Fruit fly (Drosophila melanogaster) whole organism, embryonic: ENCODE results near the gene Obp19a.
"Not testable (repeated sequence)": the region's sequence is repeated elsewhere in the genome, so short reads cannot be mapped to it uniquely, and the experiment has no call there.

Experiments
- Adf1 ChIP-seq: fragments of 200-800 bp; sonication (Bioruptor generic); IDR thresholded peaks from 2 replicates; pipeline ENCODE4 v1.3.6; 2022; ENCODE audit warnings: missing biosample characterization, missing genetic modification characterization
- CG10366 ChIP-seq: fragments of 200-800 bp; sonication (Bioruptor generic); IDR thresholded peaks from 2 replicates; pipeline ENCODE4 v1.3.6; 2022; ENCODE audit warnings: missing biosample characterization, missing genetic modification characterization
- CG10543 ChIP-seq: fragments of 200-800 bp; sonication (Bioruptor generic); optimal IDR thresholded peaks from 3 replicates; lab custom pipeline; 2017; ENCODE audit warnings: missing biosample characterization, mild to moderate bottlenecking, missing genetic modification characterization, moderate library complexity
- CG12104 ChIP-seq: fragments of 200-800 bp; sonication (Bioruptor generic); optimal IDR thresholded peaks from 3 replicates; lab custom pipeline; 2016; ENCODE audit warnings: missing biosample characterization, missing genetic modification characterization
- CG12391 ChIP-seq: fragments of 200-800 bp; sonication (Bioruptor generic); optimal IDR thresholded peaks from 3 replicates; lab custom pipeline; 2018; ENCODE audit warnings: missing biosample characterization, mild to moderate bottlenecking, missing genetic modification characterization, moderate library complexity
- CG14014 ChIP-seq: fragments of 200-800 bp; sonication (Bioruptor generic); IDR thresholded peaks from 2 replicates; pipeline ENCODE4 v1.3.6; 2022; ENCODE audit warnings: missing biosample characterization, missing genetic modification characterization
- CG17359 ChIP-seq: fragments of 200-800 bp; sonication (Bioruptor generic); optimal IDR thresholded peaks from 3 replicates; lab custom pipeline; 2018; ENCODE audit warnings: missing biosample characterization, mild to moderate bottlenecking, missing genetic modification characterization, moderate library complexity
- CG18599 ChIP-seq: fragments of 200-800 bp; sonication (Bioruptor generic); optimal IDR thresholded peaks from 3 replicates; lab custom pipeline; 2017; ENCODE audit warnings: missing biosample characterization, missing genetic modification characterization, mild to moderate bottlenecking, moderate library complexity, missing genetic modification reagents
- CG2120 ChIP-seq: fragments of 200-800 bp; sonication (Bioruptor generic); optimal IDR thresholded peaks from 3 replicates; lab custom pipeline; 2016; ENCODE audit warnings: missing biosample characterization, missing genetic modification characterization
- CG2129 ChIP-seq: fragments of 200-800 bp; sonication (Bioruptor generic); IDR thresholded peaks from 2 replicates; pipeline ENCODE4 v1.3.6; 2022; ENCODE audit warnings: missing biosample characterization, missing genetic modification characterization; ENCODE audit not compliant: partially characterized antibody
- CG2875 ChIP-seq: fragments of 200-800 bp; sonication (Bioruptor generic); optimal IDR thresholded peaks from 2 replicates; lab custom pipeline; 2017; ENCODE audit warnings: missing biosample characterization, mild to moderate bottlenecking, missing genetic modification characterization, missing genetic modification reagents
- CG3163 ChIP-seq: fragments of 200-800 bp; sonication (Bioruptor generic); optimal IDR thresholded peaks from 3 replicates; lab custom pipeline; 2016; ENCODE audit warnings: missing biosample characterization, missing genetic modification characterization
- CG3281 ChIP-seq: fragments of 200-800 bp; sonication (Bioruptor generic); optimal IDR thresholded peaks from 3 replicates; lab custom pipeline; 2017; ENCODE audit warnings: missing biosample characterization, mild to moderate bottlenecking, missing genetic modification characterization
- CG6689 ChIP-seq: fragments of 200-800 bp; sonication (Bioruptor generic); IDR thresholded peaks from 2 replicates; pipeline ENCODE4 v1.3.6; 2022; ENCODE audit warnings: missing biosample characterization, missing genetic modification characterization
- CG6791 ChIP-seq: fragments of 200-800 bp; sonication (Bioruptor generic); IDR thresholded peaks from 3 replicates; pipeline ENCODE4 v1.3.6; 2022; ENCODE audit warnings: missing biosample characterization, missing genetic modification characterization; ENCODE audit not compliant: partially characterized antibody
- CG7839 ChIP-seq: fragments of 200-800 bp; sonication (Bioruptor generic); optimal IDR thresholded peaks from 3 replicates; lab custom pipeline; 2018; ENCODE audit warnings: missing biosample characterization, mild to moderate bottlenecking, missing genetic modification characterization, moderate library complexity
- CG8388 ChIP-seq: fragments of 200-800 bp; sonication (Bioruptor generic); optimal IDR thresholded peaks from 2 replicates; lab custom pipeline; 2019; ENCODE audit warnings: missing biosample characterization, mild to moderate bottlenecking, missing genetic modification characterization, moderate library complexity
- CG9817 ChIP-seq: fragments of 200-800 bp; sonication (Bioruptor generic); optimal IDR thresholded peaks from 2 replicates; lab custom pipeline; 2018; ENCODE audit warnings: missing biosample characterization, mild to moderate bottlenecking, missing genetic modification characterization, moderate library complexity
- D ChIP-seq, 2 experiments: fragments of 200-800 bp in 1 of 2; fragments of >200 bp in 1 of 2; sonication (Bioruptor generic) in 1 of 2; optimal IDR thresholded peaks; 2 replicates in 1 of 2; 3 replicates in 1 of 2; lab custom pipeline; 2017; ENCODE audit warnings: mild to moderate bottlenecking in 1 of 2, missing biosample characterization in 1 of 2, missing genetic modification characterization in 1 of 2, missing genetic modification reagents in 1 of 2
- Deaf1 ChIP-seq: fragments of 200-800 bp; optimal IDR thresholded peaks from 3 replicates; lab custom pipeline; 2019; ENCODE audit warnings: missing biosample characterization, mild to moderate bottlenecking, missing genetic modification characterization, moderate library complexity
- Meics ChIP-seq: fragments of 200-800 bp; sonication (Bioruptor generic); optimal IDR thresholded peaks from 2 replicates; lab custom pipeline; 2017; ENCODE audit warnings: missing biosample characterization, mild to moderate bottlenecking, missing genetic modification characterization
- NfI ChIP-seq: fragments of 200-800 bp; sonication (Bioruptor generic); optimal IDR thresholded peaks from 3 replicates; lab custom pipeline; 2018; ENCODE audit warnings: missing biosample characterization, mild to moderate bottlenecking, missing genetic modification characterization, moderate library complexity
- Oaz ChIP-seq: fragments of 200-800 bp; sonication (Bioruptor generic); IDR thresholded peaks from 2 replicates; pipeline ENCODE4 v1.3.6; 2022; ENCODE audit warnings: missing biosample characterization, missing genetic modification characterization
- Oli ChIP-seq: fragments of 200-800 bp; sonication (Bioruptor generic); optimal IDR thresholded peaks from 2 replicates; lab custom pipeline; 2018; ENCODE audit warnings: missing biosample characterization, mild to moderate bottlenecking, missing genetic modification characterization, moderate library complexity
- YL-1 ChIP-seq: fragments of 200-800 bp; sonication (Bioruptor generic); optimal IDR thresholded peaks from 3 replicates; lab custom pipeline; 2017; ENCODE audit warnings: missing biosample characterization, mild to moderate bottlenecking, missing genetic modification characterization
- bab2 ChIP-seq: fragments of 200-800 bp; sonication (Bioruptor generic); optimal IDR thresholded peaks from 2 replicates; lab custom pipeline; 2016; ENCODE audit warnings: missing biosample characterization, missing genetic modification characterization
- corto ChIP-seq: fragments of 200-800 bp; sonication (Bioruptor generic); optimal IDR thresholded peaks from 2 replicates; lab custom pipeline; 2016; ENCODE audit warnings: missing biosample characterization, mild to moderate bottlenecking, missing genetic modification characterization, moderate library complexity
- crol ChIP-seq: fragments of 200-800 bp; sonication (Bioruptor generic); IDR thresholded peaks from 2 replicates; pipeline ENCODE4 v1.3.6; 2022; ENCODE audit warnings: missing biosample characterization, missing genetic modification characterization
- dimm ChIP-seq: fragments of 200-800 bp; sonication (Bioruptor generic); IDR thresholded peaks from 2 replicates; pipeline ENCODE4 v1.3.6; 2022; ENCODE audit warnings: missing biosample characterization, missing genetic modification characterization
- gem ChIP-seq: fragments of 200-800 bp; sonication (Bioruptor generic); optimal IDR thresholded peaks from 2 replicates; lab custom pipeline; 2019; ENCODE audit warnings: missing biosample characterization, mild to moderate bottlenecking, missing genetic modification characterization, moderate library complexity
- grau ChIP-seq: fragments of 200-800 bp; optimal IDR thresholded peaks from 3 replicates; lab custom pipeline; 2019; ENCODE audit warnings: missing biosample characterization, mild to moderate bottlenecking, missing genetic modification characterization, moderate library complexity
- gsb-n ChIP-seq: fragments of 200-800 bp; sonication (Bioruptor generic); optimal IDR thresholded peaks from 3 replicates; lab custom pipeline; 2018; ENCODE audit warnings: missing biosample characterization, mild to moderate bottlenecking, missing genetic modification characterization
- her ChIP-seq: fragments of 200-800 bp; sonication (Bioruptor generic); optimal IDR thresholded peaks from 2 replicates; lab custom pipeline; 2016; ENCODE audit warnings: missing biosample characterization, missing genetic modification characterization
- inv ChIP-seq: fragments of 200-800 bp; sonication (Bioruptor generic); IDR thresholded peaks from 2 replicates; pipeline ENCODE4 v1.3.6; 2022; ENCODE audit warnings: missing biosample characterization, missing genetic modification characterization; ENCODE audit not compliant: partially characterized antibody
- onecut ChIP-seq: fragments of 200-800 bp; sonication (Bioruptor generic); IDR thresholded peaks from 2 replicates; pipeline ENCODE4 v1.3.6; 2022; ENCODE audit warnings: missing biosample characterization, missing genetic modification characterization
- phol ChIP-seq: fragments of 200-800 bp; sonication (Bioruptor generic); optimal IDR thresholded peaks from 3 replicates; lab custom pipeline; 2018; ENCODE audit warnings: missing biosample characterization, mild to moderate bottlenecking, missing genetic modification characterization, moderate library complexity
- ranshi ChIP-seq: fragments of 200-800 bp; sonication (Bioruptor generic); IDR thresholded peaks from 2 replicates; pipeline ENCODE4 v1.3.6; 2022; ENCODE audit warnings: missing biosample characterization, missing genetic modification characterization
- row ChIP-seq: fragments of 200-800 bp; sonication (Bioruptor generic); IDR thresholded peaks from 3 replicates; pipeline ENCODE4 v1.3.6; 2022; ENCODE audit warnings: missing biosample characterization, missing genetic modification characterization
- run ChIP-seq: fragments of 200-800 bp; sonication (Bioruptor generic); optimal IDR thresholded peaks from 3 replicates; lab custom pipeline; 2018; ENCODE audit warnings: missing biosample characterization, mild to moderate bottlenecking, missing genetic modification characterization
- scrt ChIP-seq: fragments of 200-800 bp; sonication (Bioruptor generic); optimal IDR thresholded peaks from 2 replicates; lab custom pipeline; 2018; ENCODE audit warnings: missing biosample characterization, mild to moderate bottlenecking, missing genetic modification characterization, moderate library complexity
- seq ChIP-seq: fragments of 200-800 bp; sonication (Bioruptor generic); IDR thresholded peaks from 2 replicates; pipeline ENCODE4 v1.3.6; 2022; ENCODE audit warnings: missing biosample characterization, missing genetic modification characterization
- slbo ChIP-seq: fragments of 200-800 bp; sonication (Bioruptor generic); IDR thresholded peaks from 2 replicates; pipeline ENCODE4 v1.3.6; 2022; ENCODE audit warnings: missing biosample characterization, missing genetic modification characterization
- sna ChIP-seq: fragments of 200-800 bp; sonication (Bioruptor generic); IDR thresholded peaks from 2 replicates; pipeline ENCODE4 v1.3.6; 2022; ENCODE audit warnings: missing biosample characterization, missing genetic modification characterization; ENCODE audit not compliant: partially characterized antibody
- stc ChIP-seq: fragments of 200-800 bp; sonication (Bioruptor generic); IDR thresholded peaks from 2 replicates; pipeline ENCODE4 v1.3.6; 2022; ENCODE audit warnings: missing biosample characterization, missing genetic modification characterization
- trem ChIP-seq: fragments of 200-800 bp; optimal IDR thresholded peaks from 3 replicates; lab custom pipeline; 2019; ENCODE audit warnings: missing biosample characterization, mild to moderate bottlenecking, missing genetic modification characterization, moderate library complexity
- wdn ChIP-seq: fragments of 200-800 bp; sonication (Bioruptor generic); IDR thresholded peaks from 2 replicates; pipeline ENCODE4 v1.3.6; 2022; ENCODE audit warnings: missing biosample characterization, missing genetic modification characterization

The Obp19a gene

DNA sequence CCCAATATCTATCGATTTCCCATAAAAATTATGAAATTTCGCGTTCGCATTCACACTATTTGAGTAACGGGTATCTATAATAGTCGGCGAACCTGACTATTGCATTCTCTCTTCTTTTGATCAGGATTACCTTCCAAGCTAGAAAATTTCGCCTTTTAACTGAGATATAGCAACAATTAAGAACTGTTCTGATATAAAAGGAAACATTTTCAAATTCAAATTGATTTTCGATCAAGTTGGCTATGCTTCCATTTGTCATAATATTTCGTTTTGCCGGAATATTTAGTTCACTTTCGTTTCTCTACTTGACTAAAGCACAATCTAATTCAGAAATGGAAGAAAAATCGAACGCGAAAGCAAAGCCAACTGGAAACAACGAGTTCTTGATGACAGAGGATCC, 30.5 kb downstream of the Obp19a start, which contains the start of gene CG42578:
CG42578 (plus strand) TSS at position 301 of the 400 bp plus-strand sequence.
- TF ChIP-seq CG6689 (GFP tag; lab: Robert Waterston, UW); CG2129 (GFP tag; lab: Robert Waterston, UW); CG9817 (tag; lab: Kevin White, UChicago): not testable (repeated sequence)

DNA sequence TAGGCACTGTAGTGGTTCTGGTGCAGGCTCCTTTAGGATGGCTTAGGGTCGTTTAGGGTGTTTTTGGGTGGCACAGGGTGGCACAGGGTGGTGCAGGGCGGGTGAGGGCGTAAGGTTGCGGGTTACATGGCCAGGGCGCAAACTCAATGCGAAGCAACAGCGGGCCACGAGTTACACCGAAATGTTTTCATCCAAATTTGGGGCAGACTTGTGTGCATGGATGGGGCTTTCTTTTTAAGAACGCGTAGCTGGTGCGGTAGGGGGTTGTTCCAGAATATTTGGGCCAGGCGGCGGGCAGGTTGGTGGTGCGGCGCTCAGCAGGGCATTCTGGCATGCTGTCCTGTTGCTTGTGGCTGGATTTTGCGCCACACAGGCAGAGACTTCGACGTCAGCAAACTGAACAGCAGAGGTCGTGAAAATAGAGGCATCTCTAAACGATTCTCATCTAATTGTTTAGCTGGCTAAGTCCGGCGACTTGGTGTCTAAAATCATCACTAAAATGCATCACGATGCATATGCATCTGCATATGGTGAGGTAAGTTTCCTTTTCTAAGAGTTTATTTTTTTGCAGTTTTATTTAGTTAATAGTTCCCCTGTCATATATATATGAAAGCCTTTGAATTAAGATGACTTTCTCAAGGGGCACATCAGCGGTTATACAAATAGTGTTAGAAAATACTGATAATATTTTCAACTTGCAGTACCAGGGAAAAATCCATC, 32.5 kb downstream of the Obp19a start:
- TF ChIP-seq scrt (GFP tag; lab: Kevin White, UChicago) (peak; percentile 86), row (peak; percentile 26; the same call in 2 of the 3 replicates), slbo (0 out of 2 replicates have a peak, but pooled peaks have one; percentile 11), CG18599 (GFP tag; lab: Kevin White, UChicago) (peak; percentile 61), CG3281 (GFP tag; lab: Kevin White, UChicago) (peak; percentile 29), ranshi (GFP tag; lab: Robert Waterston, UW) (no peak), CG10366 (GFP tag; lab: Robert Waterston, UW) (no peak), her (no peak), gem (peak; percentile 37), trem (tag; lab: Kevin White, UChicago) (no peak), sna (GFP tag; lab: Robert Waterston, UW) (no peak), CG2120 (peak; percentile 30), wdn (no peak), Oaz (GFP tag; lab: Robert Waterston, UW) (no peak), Oli (peak; percentile 20), seq (GFP tag; lab: Robert Waterston, UW) (no peak), CG17359 (tag; lab: Kevin White, UChicago) (peak; percentile 3), grau (tag; lab: Kevin White, UChicago) (peak; percentile 31), CG12104 (GFP tag; lab: Kevin White, UChicago) (no peak), CG10543 (GFP tag; lab: Kevin White, UChicago) (peak; percentile 8), D (optimal IDR thresholded peaks at IDR 0.05; lab: Kevin White, UChicago) (no peak), D (GFP tag; optimal IDR thresholded peaks at IDR 0.05; lab: Kevin White, UChicago) (no peak), Meics (GFP tag; lab: Kevin White, UChicago) (peak; percentile 48), phol (tag; lab: Kevin White, UChicago) (peak; percentile 0), YL-1 (GFP tag; lab: Kevin White, UChicago) (no peak), CG6791 (GFP tag; lab: Robert Waterston, UW) (no peak), dimm (GFP tag; lab: Robert Waterston, UW) (no peak), bab2 (GFP tag; lab: Kevin White, UChicago) (no peak), gsb-n (tag; lab: Kevin White, UChicago) (no peak), Deaf1 (tag; lab: Kevin White, UChicago) (peak; percentile 51), inv (GFP tag; lab: Robert Waterston, UW) (no peak), run (tag; lab: Kevin White, UChicago) (no peak), CG12391 (no peak), crol (GFP tag; lab: Robert Waterston, UW) (peak; percentile 60), CG3163 (GFP tag; lab: Kevin White, UChicago) (no peak), onecut (no peak), stc (GFP tag; lab: Robert Waterston, UW) (no peak), CG2875 (no peak), CG8388 (GFP tag; lab: Kevin White, UChicago) (no peak), CG7839 (peak; percentile 40), CG14014 (GFP tag; lab: Robert Waterston, UW) (no peak), NfI (GFP tag; lab: Kevin White, UChicago) (peak; percentile 15), Adf1 (peak; percentile 16; the same call in 1 of the 2 replicates), corto (GFP tag; lab: Kevin White, UChicago) (no peak)
